Fruit fly (Drosophila melanogaster): ENCODE measurements around the gene CG32266.
A peak's percentile ranks its signal among the peaks of the same experiment; 100 is the strongest.

Gene CG32266

dm6 chr3L:3786344-3787076 lies 4.1 kb upstream of the CG32266 start (continued):
- TF ChIP-seq CG13424 (tag; optimal IDR thresholded peaks at IDR 0.05), result peak; percentile 67
- no peak for TF ChIP-seq HLH54F (GFP tag; optimal IDR thresholded peaks at IDR 0.05)
- no peak for TF ChIP-seq Dfd (GFP tag; optimal IDR thresholded peaks at IDR 0.05)
- TF ChIP-seq pfk (GFP tag; optimal IDR thresholded peaks at IDR 0.05), result no peak
- TF ChIP-seq zf30C (GFP tag; optimal IDR thresholded peaks at IDR 0.05), result no peak
- no peak for TF ChIP-seq HLHmδ (GFP tag; optimal IDR thresholded peaks at IDR 0.05)
- TF ChIP-seq CG18011 (GFP tag; optimal IDR thresholded peaks at IDR 0.05), result no peak
- no peak for TF ChIP-seq CG30020 (tag; optimal IDR thresholded peaks at IDR 0.05)
- no peak for TF ChIP-seq corto (GFP tag; optimal IDR thresholded peaks at IDR 0.05)
- TF ChIP-seq twi (tag; optimal IDR thresholded peaks at IDR 0.05), result no peak
- TF ChIP-seq onecut (GFP tag; IDR thresholded peaks at IDR 0.05), result no peak
- no peak for TF ChIP-seq ap (GFP tag; IDR thresholded peaks at IDR 0.05)
- TF ChIP-seq CG4730 (GFP tag; IDR thresholded peaks at IDR 0.05), result peak; percentile 52
- TF ChIP-seq pnt (GFP tag; optimal IDR thresholded peaks at IDR 0.05), result no peak
- no peak for TF ChIP-seq Dp (GFP tag; optimal IDR thresholded peaks at IDR 0.05)
- no peak for TF ChIP-seq CG2889 (GFP tag; IDR thresholded peaks at IDR 0.05)
- TF ChIP-seq Hand (GFP tag; optimal IDR thresholded peaks at IDR 0.05), result no peak
- no peak for TF ChIP-seq C15 (GFP tag; IDR thresholded peaks at IDR 0.05)
- TF ChIP-seq ranshi (GFP tag; IDR thresholded peaks at IDR 0.05), result peak; percentile 46; the same call in 1 of the 2 replicates
- TF ChIP-seq Ssrp (tag; optimal IDR thresholded peaks at IDR 0.05), result peak; percentile 60
- no peak for TF ChIP-seq trh (GFP tag; optimal IDR thresholded peaks at IDR 0.05)
- TF ChIP-seq CG17186 (GFP tag; optimal IDR thresholded peaks at IDR 0.05), result no peak
- peak; percentile 61 for TF ChIP-seq CG15269 (tag; optimal IDR thresholded peaks at IDR 0.05)
- no peak for TF ChIP-seq pzg (GFP tag; optimal IDR thresholded peaks at IDR 0.05)
- TF ChIP-seq nmo (GFP tag; optimal IDR thresholded peaks at IDR 0.05), result peak; percentile 62
- TF ChIP-seq CG16779 (GFP tag; IDR thresholded peaks at IDR 0.05), result no peak
- peak in 1 of 2 experiments; percentile 38 for TF ChIP-seq dpn (GFP tag; optimal IDR thresholded peaks at IDR 0.05)
- TF ChIP-seq NfI (GFP tag; optimal IDR thresholded peaks at IDR 0.05), result no peak
- peak; percentile 48; the same call in 1 of the 2 replicates for TF ChIP-seq CG14441 (GFP tag; IDR thresholded peaks at IDR 0.05)
- TF ChIP-seq CG6654 (GFP tag; optimal IDR thresholded peaks at IDR 0.05), result no peak
- TF ChIP-seq ERR (GFP tag; optimal IDR thresholded peaks at IDR 0.05), result no peak
- no peak for TF ChIP-seq h (optimal IDR thresholded peaks at IDR 0.05)
- TF ChIP-seq toy (GFP tag; IDR thresholded peaks at IDR 0.05), result no peak
- TF ChIP-seq zen2 (GFP tag; IDR thresholded peaks at IDR 0.05; ENCODE audit: partially characterized antibody), result no peak
- TF ChIP-seq CG10267 (tag; optimal IDR thresholded peaks at IDR 0.05), result peak; percentile 13
- TF ChIP-seq gfzf (GFP tag; optimal IDR thresholded peaks at IDR 0.05), result no peak
- no peak for TF ChIP-seq CG5180 (GFP tag; optimal IDR thresholded peaks at IDR 0.05)
- no peak for TF ChIP-seq Rx (GFP tag; IDR thresholded peaks at IDR 0.05)
- no peak for TF ChIP-seq bcd (GFP tag; optimal IDR thresholded peaks at IDR 0.05)
- no peak for TF ChIP-seq Myb (GFP tag; optimal IDR thresholded peaks at IDR 0.05)
- no peak for TF ChIP-seq CG17912 (GFP tag; optimal IDR thresholded peaks at IDR 0.05)
- peak; percentile 57 for TF ChIP-seq E2f1 (GFP tag; IDR thresholded peaks at IDR 0.05)
- TF ChIP-seq Kr (GFP tag; optimal IDR thresholded peaks at IDR 0.05), result no peak
- TF ChIP-seq croc (GFP tag; conservative IDR thresholded peaks at IDR 0.05), result no peak; the same call in 2 of the 3 replicates
- no peak for TF ChIP-seq CG6813 (GFP tag; optimal IDR thresholded peaks at IDR 0.05)
- TF ChIP-seq CG32767 (GFP tag; IDR thresholded peaks at IDR 0.05), result peak; percentile 51; the same call in 1 of the 2 replicates
- no peak for TF ChIP-seq CG2116 (GFP tag; optimal IDR thresholded peaks at IDR 0.05)
- no peak for TF ChIP-seq hb (GFP tag; IDR thresholded peaks at IDR 0.05; ENCODE audit: partially characterized antibody)
- no peak for TF ChIP-seq nau (GFP tag; optimal IDR thresholded peaks at IDR 0.05)

All from whole organism, embryonic.